Fruit fly (Drosophila melanogaster): ENCODE measurements around the gene CG12071.

The CG12071 gene

dm6 chr3R:30862471-30862870, 18.4 kb downstream of the CG12071 start:
- TF ChIP-seq Pif1B (GFP tag; optimal IDR thresholded peaks at IDR 0.05), result no peak
- peak; percentile 28; the same call in 1 of the 2 replicates for TF ChIP-seq CG32121 (GFP tag; IDR thresholded peaks at IDR 0.05)
- TF ChIP-seq Snoo (tag; optimal IDR thresholded peaks at IDR 0.05), result no peak
- TF ChIP-seq D1 (tag; optimal IDR thresholded peaks at IDR 0.05), result no peak
- no peak for TF ChIP-seq EcR (GFP tag; optimal IDR thresholded peaks at IDR 0.05)

- no peak for TF ChIP-seq CG12605 (GFP tag; IDR thresholded peaks at IDR 0.05)
- no peak for TF ChIP-seq CG15710 (tag; optimal IDR thresholded peaks at IDR 0.05)
- TF ChIP-seq gl (tag; optimal IDR thresholded peaks at IDR 0.05), result no peak
- no peak for TF ChIP-seq CG13204 (GFP tag; optimal IDR thresholded peaks at IDR 0.05)
- TF ChIP-seq CG10348 (GFP tag; IDR thresholded peaks at IDR 0.05), result no peak
- TF ChIP-seq Pif1B (GFP tag; optimal IDR thresholded peaks at IDR 0.05), result no peak
- TF ChIP-seq Ets98B (GFP tag; IDR thresholded peaks at IDR 0.05), result no peak
- TF ChIP-seq rn (GFP tag; IDR thresholded peaks at IDR 0.05), result no peak
- TF ChIP-seq D1 (tag; optimal IDR thresholded peaks at IDR 0.05), result no peak
- TF ChIP-seq EcR (GFP tag; optimal IDR thresholded peaks at IDR 0.05), result no peak
- TF ChIP-seq CG4496 (GFP tag; IDR thresholded peaks at IDR 0.05), result no peak
- TF ChIP-seq CG9948 (tag; optimal IDR thresholded peaks at IDR 0.05), result no peak
- TF ChIP-seq CG14655 (GFP tag; optimal IDR thresholded peaks at IDR 0.05), result no peak
- TF ChIP-seq Pif1A (GFP tag; optimal IDR thresholded peaks at IDR 0.05), result no peak
- TF ChIP-seq CG32121 (GFP tag; IDR thresholded peaks at IDR 0.05), result no peak
- TF ChIP-seq Snoo (tag; optimal IDR thresholded peaks at IDR 0.05), result no peak
- TF ChIP-seq CG8159 (tag; optimal IDR thresholded peaks at IDR 0.05), result no peak
- TF ChIP-seq CG34367 (tag; optimal IDR thresholded peaks at IDR 0.05), result no peak
- TF ChIP-seq CG17806 (tag; optimal IDR thresholded peaks at IDR 0.05), result no peak
- no peak for TF ChIP-seq fd96Ca (GFP tag; IDR thresholded peaks at IDR 0.05)
Measured at dm6 chr3R:30860561-30860928, 20.3 kb downstream of the CG12071 start.

DNA sequence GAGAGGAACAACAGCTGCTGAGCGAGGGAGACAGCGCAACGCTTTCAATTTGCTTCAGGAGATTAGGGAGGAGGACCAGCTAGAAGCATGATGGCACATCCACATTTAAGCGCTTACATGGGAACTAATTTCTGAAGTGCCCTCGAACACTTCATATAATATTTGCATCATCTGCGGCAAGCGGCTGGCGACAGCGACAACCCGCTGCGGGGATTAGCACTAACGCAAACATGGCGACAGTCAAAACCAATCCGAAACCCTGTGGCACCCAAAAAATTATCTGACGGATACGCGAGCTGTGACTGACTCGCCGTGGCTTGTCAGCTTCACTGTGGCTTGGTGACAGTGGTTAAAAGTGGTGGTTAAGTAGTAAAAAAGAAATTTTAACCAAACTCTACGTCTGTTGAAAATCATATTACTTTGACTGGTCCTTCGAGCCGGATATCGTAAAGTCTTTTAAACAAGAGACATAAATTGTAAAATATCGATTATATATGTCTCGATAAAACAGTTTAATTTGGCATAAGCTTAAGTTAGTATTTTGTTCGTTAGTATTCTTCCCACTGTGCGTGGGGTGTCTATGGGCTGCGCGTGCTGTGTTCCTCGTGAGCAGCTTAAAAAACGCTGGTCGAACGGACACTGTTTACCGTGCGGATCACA, 20.8 kb downstream of the CG12071 start:
- TF ChIP-seq CG13204 (GFP tag; optimal IDR thresholded peaks at IDR 0.05), result no peak
- no peak for TF ChIP-seq D1 (tag; optimal IDR thresholded peaks at IDR 0.05)
- TF ChIP-seq CG34367 (tag; optimal IDR thresholded peaks at IDR 0.05), result no peak
- no peak for TF ChIP-seq CG8301 (tag; optimal IDR thresholded peaks at IDR 0.05)
- TF ChIP-seq CG32121 (GFP tag; IDR thresholded peaks at IDR 0.05), result no peak
- TF ChIP-seq Pif1A (GFP tag; optimal IDR thresholded peaks at IDR 0.05), result peak; percentile 2
- peak; percentile 12 for TF ChIP-seq CG8159 (tag; optimal IDR thresholded peaks at IDR 0.05)
- TF ChIP-seq Ets98B (GFP tag; IDR thresholded peaks at IDR 0.05), result no peak
- TF ChIP-seq CG9948 (tag; optimal IDR thresholded peaks at IDR 0.05), result no peak
- TF ChIP-seq CG17806 (tag; optimal IDR thresholded peaks at IDR 0.05), result no peak
- TF ChIP-seq fd96Ca (GFP tag; IDR thresholded peaks at IDR 0.05), result no peak
- no peak for TF ChIP-seq EcR (GFP tag; optimal IDR thresholded peaks at IDR 0.05)
- TF ChIP-seq CG4496 (GFP tag; IDR thresholded peaks at IDR 0.05), result no peak
- no peak for TF ChIP-seq Pif1B (GFP tag; optimal IDR thresholded peaks at IDR 0.05)
- TF ChIP-seq rn (GFP tag; IDR thresholded peaks at IDR 0.05), result no peak

DNA sequence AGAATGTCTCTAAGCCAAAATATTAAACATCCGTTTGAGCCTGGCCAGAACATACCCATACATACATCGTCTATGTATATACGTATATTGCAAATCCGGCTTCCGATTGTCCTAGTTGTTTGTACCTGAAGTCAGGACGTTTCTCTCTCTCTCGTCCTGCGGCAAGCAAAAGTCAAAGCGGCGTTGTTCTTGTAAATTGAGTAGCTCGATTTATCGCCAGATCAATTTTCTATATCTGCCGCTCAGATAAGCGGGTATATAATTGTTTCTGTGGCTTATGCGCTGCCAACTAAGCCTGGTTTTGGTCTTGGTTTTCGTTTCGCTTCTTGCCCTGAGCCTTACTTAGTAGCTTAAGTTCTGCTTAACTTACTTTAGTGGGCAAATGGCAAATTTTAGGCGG, 24.2 kb downstream of the CG12071 start:
- TF ChIP-seq D1 (tag; optimal IDR thresholded peaks at IDR 0.05) (no peak), CG13204 (GFP tag; optimal IDR thresholded peaks at IDR 0.05) (no peak), Pif1A (GFP tag; optimal IDR thresholded peaks at IDR 0.05) (no peak), Pif1B (GFP tag; optimal IDR thresholded peaks at IDR 0.05) (no peak), CG8159 (tag; optimal IDR thresholded peaks at IDR 0.05) (no peak), CG8301 (tag; optimal IDR thresholded peaks at IDR 0.05) (no peak), Snoo (tag; optimal IDR thresholded peaks at IDR 0.05) (no peak), CG4496 (GFP tag; IDR thresholded peaks at IDR 0.05) (no peak), CG34367 (tag; optimal IDR thresholded peaks at IDR 0.05) (no peak), fd96Ca (GFP tag; IDR thresholded peaks at IDR 0.05) (no peak), CG15710 (tag; optimal IDR thresholded peaks at IDR 0.05) (no peak), CG10348 (GFP tag; IDR thresholded peaks at IDR 0.05) (no peak), CG17806 (tag; optimal IDR thresholded peaks at IDR 0.05) (no peak), gl (tag; optimal IDR thresholded peaks at IDR 0.05) (no peak), CG12605 (GFP tag; IDR thresholded peaks at IDR 0.05) (no peak), rn (GFP tag; IDR thresholded peaks at IDR 0.05) (no peak), Ets98B (GFP tag; IDR thresholded peaks at IDR 0.05) (no peak), EcR (GFP tag; optimal IDR thresholded peaks at IDR 0.05) (no peak), CG9948 (tag; optimal IDR thresholded peaks at IDR 0.05) (no peak), CG14655 (GFP tag; optimal IDR thresholded peaks at IDR 0.05) (no peak)

DNA sequence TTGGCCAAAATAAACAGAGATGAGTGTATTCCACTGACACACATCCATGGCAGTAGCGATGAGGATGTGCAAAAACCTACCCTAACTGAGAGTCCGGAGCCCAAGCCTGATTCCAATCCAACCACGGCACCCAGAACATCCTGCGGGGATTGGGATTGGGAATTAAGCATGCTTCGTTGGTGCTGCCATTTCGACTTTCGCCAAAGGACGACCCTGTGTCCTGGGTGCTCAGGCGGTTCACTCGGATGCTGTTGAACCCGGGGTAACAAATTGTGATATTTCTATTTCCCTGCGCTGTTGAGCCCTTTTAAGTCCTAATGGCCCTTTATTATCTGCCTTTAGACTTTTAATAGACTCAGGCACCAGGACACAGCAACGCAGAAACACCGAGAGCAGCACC, 25.7 kb downstream of the CG12071 start:
- TF ChIP-seq gl (tag; optimal IDR thresholded peaks at IDR 0.05) (no peak), D1 (tag; optimal IDR thresholded peaks at IDR 0.05) (no peak), CG13204 (GFP tag; optimal IDR thresholded peaks at IDR 0.05) (no peak), Ets98B (GFP tag; IDR thresholded peaks at IDR 0.05) (no peak), CG8159 (tag; optimal IDR thresholded peaks at IDR 0.05) (no peak), rn (GFP tag; IDR thresholded peaks at IDR 0.05) (no peak), CG15710 (tag; optimal IDR thresholded peaks at IDR 0.05) (no peak), CG14655 (GFP tag; optimal IDR thresholded peaks at IDR 0.05) (no peak), CG12605 (GFP tag; IDR thresholded peaks at IDR 0.05) (no peak)

dm6 chr3R:30851843-30852365, 28.9 kb downstream of the CG12071 start, which contains the start of gene tll:
TSS of gene tll (plus strand) at chr3R:30852315.
- no peak for TF ChIP-seq Ets98B (GFP tag; IDR thresholded peaks at IDR 0.05)
